Fruit fly (Drosophila melanogaster): ENCODE results near the gene CG12689.

The CG12689 gene

DNA sequence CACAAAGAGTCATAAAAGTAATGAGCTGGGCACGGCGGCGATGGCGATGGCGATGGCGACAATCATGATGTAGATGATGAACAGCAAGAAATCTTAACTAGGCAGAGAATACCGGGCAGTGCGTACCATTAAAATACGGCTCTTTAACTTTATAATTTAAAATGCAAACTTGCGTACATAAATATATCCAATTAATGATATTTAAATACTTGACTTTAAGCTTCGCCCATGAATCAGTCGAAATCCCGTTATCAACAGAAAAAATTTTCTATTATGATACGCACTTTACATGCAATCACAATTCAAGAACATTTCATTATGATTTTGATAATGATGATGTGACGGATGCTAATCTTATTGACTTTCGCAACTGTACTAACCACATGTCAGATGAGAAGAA, 6.9 kb downstream of the CG12689 start:
- TF ChIP-seq acj6 (GFP tag; optimal IDR thresholded peaks at IDR 0.05) (peak; percentile 2), CG6276 (GFP tag; optimal IDR thresholded peaks at IDR 0.05) (peak; percentile 35), cyc (GFP tag; optimal IDR thresholded peaks at IDR 0.05) (no peak), CG15336 (GFP tag; IDR thresholded peaks at IDR 0.05) (peak; percentile 54; the same call in 1 of the 2 replicates), Gug (GFP tag; IDR thresholded peaks at IDR 0.05) (peak; percentile 37; the same call in 1 of the 2 replicates), CG3032 (tag; optimal IDR thresholded peaks at IDR 0.05) (peak; percentile 10), CG10631 (GFP tag; optimal IDR thresholded peaks at IDR 0.05) (peak; percentile 23), CG8119 (GFP tag; IDR thresholded peaks at IDR 0.05) (peak; percentile 58), net (GFP tag; optimal IDR thresholded peaks at IDR 0.05) (peak; percentile 12), CG4318 (GFP tag; optimal IDR thresholded peaks at IDR 0.05) (peak; percentile 18), Ets21C (GFP tag; optimal IDR thresholded peaks at IDR 0.05) (no peak), CG34406 (GFP tag; optimal IDR thresholded peaks at IDR 0.05) (no peak), Hr4 (GFP tag; optimal IDR thresholded peaks at IDR 0.05) (peak; percentile 66), pdm3 (GFP tag; optimal IDR thresholded peaks at IDR 0.05) (peak; percentile 44), dac (GFP tag; optimal IDR thresholded peaks at IDR 0.05) (no peak), Sox102F (GFP tag; optimal IDR thresholded peaks at IDR 0.05) (no peak), CG32006 (GFP tag; optimal IDR thresholded peaks at IDR 0.05) (peak; percentile 69), CG16779 (tag; optimal IDR thresholded peaks at IDR 0.05) (no peak), CG10669 (GFP tag; optimal IDR thresholded peaks at IDR 0.05) (no peak), Sox14 (GFP tag; optimal IDR thresholded peaks at IDR 0.05) (peak; percentile 37), Lpt (GFP tag; optimal IDR thresholded peaks at IDR 0.05) (peak; percentile 18), Met (GFP tag; optimal IDR thresholded peaks at IDR 0.05) (no peak), CG6792 (GFP tag; optimal IDR thresholded peaks at IDR 0.05) (no peak), CG8632 (GFP tag; optimal IDR thresholded peaks at IDR 0.05) (no peak), achi (GFP tag; optimal IDR thresholded peaks at IDR 0.05) (peak; percentile 14), OdsH (GFP tag; optimal IDR thresholded peaks at IDR 0.05) (peak; percentile 40), CG6854 (GFP tag; optimal IDR thresholded peaks at IDR 0.05) (no peak), CG3919 (GFP tag; optimal IDR thresholded peaks at IDR 0.05) (peak; percentile 20), CG1621 (tag; optimal IDR thresholded peaks at IDR 0.05) (no peak), eg (GFP tag; IDR thresholded peaks at IDR 0.05) (peak; percentile 68), CG6163 (GFP tag; IDR thresholded peaks at IDR 0.05) (peak; percentile 47; the same call in 1 of the 3 replicates), salr (GFP tag; optimal IDR thresholded peaks at IDR 0.05) (no peak), CG11294 (GFP tag; IDR thresholded peaks at IDR 0.05) (no peak), Ets96B (tag; optimal IDR thresholded peaks at IDR 0.05) (peak; percentile 23), esn (GFP tag; optimal IDR thresholded peaks at IDR 0.05) (no peak)

dm6 chrX:7573990-7574389, 11.9 kb downstream of the CG12689 start, which contains the start of gene CG11369:
Gene CG11369 (plus strand): TSS chrX:7574290.
- TF ChIP-seq spab (GFP tag; optimal IDR thresholded peaks at IDR 0.05) (no peak), Gug (GFP tag; IDR thresholded peaks at IDR 0.05) (no peak), CG3032 (tag; optimal IDR thresholded peaks at IDR 0.05) (no peak), Ets96B (tag; optimal IDR thresholded peaks at IDR 0.05) (no peak), CG6792 (GFP tag; optimal IDR thresholded peaks at IDR 0.05) (no peak), pdm3 (GFP tag; optimal IDR thresholded peaks at IDR 0.05) (no peak), CG3919 (GFP tag; optimal IDR thresholded peaks at IDR 0.05) (no peak), CG6276 (GFP tag; optimal IDR thresholded peaks at IDR 0.05) (no peak), Sox102F (GFP tag; optimal IDR thresholded peaks at IDR 0.05) (no peak), Met (GFP tag; optimal IDR thresholded peaks at IDR 0.05) (no peak), CG1621 (tag; optimal IDR thresholded peaks at IDR 0.05) (no peak), Sox14 (GFP tag; optimal IDR thresholded peaks at IDR 0.05) (no peak), topi (GFP tag; optimal IDR thresholded peaks at IDR 0.05) (no peak), CG8319 (GFP tag; optimal IDR thresholded peaks at IDR 0.05) (no peak), Hr4 (GFP tag; optimal IDR thresholded peaks at IDR 0.05) (no peak)

dm6 chrX:7571200-7571599, 14.7 kb downstream of the CG12689 start:
- TF ChIP-seq CG7368 (GFP tag; optimal IDR thresholded peaks at IDR 0.05) (peak; percentile 58), CG6854 (GFP tag; optimal IDR thresholded peaks at IDR 0.05) (no peak), CG9139 (GFP tag; optimal IDR thresholded peaks at IDR 0.05) (peak; percentile 31), CG11762 (GFP tag; optimal IDR thresholded peaks at IDR 0.05; ENCODE audit: insufficient read depth) (no peak), svp (GFP tag) (peak; percentile 77), Gug (GFP tag; IDR thresholded peaks at IDR 0.05) (no peak), dsx (GFP tag; optimal IDR thresholded peaks at IDR 0.05; ENCODE audit: poor library complexity, severe bottlenecking) (peak; percentile 29), Hr39 (GFP tag; optimal IDR thresholded peaks at IDR 0.05) (peak; percentile 6), Hr4 (GFP tag; optimal IDR thresholded peaks at IDR 0.05) (peak; percentile 38), CG15336 (GFP tag; IDR thresholded peaks at IDR 0.05) (peak; percentile 57), Eip93F (GFP tag; optimal IDR thresholded peaks at IDR 0.05) (no peak), Met (GFP tag; optimal IDR thresholded peaks at IDR 0.05) (peak; percentile 57), salr (GFP tag; optimal IDR thresholded peaks at IDR 0.05) (peak in 1 of 2 experiments; percentile 32), Lpt (GFP tag; optimal IDR thresholded peaks at IDR 0.05) (no peak), Hr38 (GFP tag; optimal IDR thresholded peaks at IDR 0.05) (no peak), CG1621 (tag; optimal IDR thresholded peaks at IDR 0.05) (peak; percentile 37), Sox102F (GFP tag; optimal IDR thresholded peaks at IDR 0.05) (peak; percentile 39), topi (GFP tag; optimal IDR thresholded peaks at IDR 0.05) (peak; percentile 65), OdsH (GFP tag; optimal IDR thresholded peaks at IDR 0.05) (peak; percentile 43), pdm3 (GFP tag; optimal IDR thresholded peaks at IDR 0.05) (peak; percentile 41), CG11294 (GFP tag; IDR thresholded peaks at IDR 0.05) (no peak), CG3919 (GFP tag; optimal IDR thresholded peaks at IDR 0.05) (peak; percentile 68), CG10631 (GFP tag; optimal IDR thresholded peaks at IDR 0.05) (peak; percentile 33), CG16779 (tag; optimal IDR thresholded peaks at IDR 0.05) (no peak)
